Fruit fly (Drosophila melanogaster) whole organism, embryonic: Measurements from ENCODE around the gene Dredd.

Experiments used
- CG12155 ChIP-seq: fragments of 200-800 bp; sonication (Bioruptor generic); optimal IDR thresholded peaks from 3 replicates; lab custom pipeline; 2016; ENCODE audit warnings: missing biosample characterization, missing genetic modification characterization
- CG3995 ChIP-seq: fragments of 200-800 bp; sonication (Bioruptor generic); optimal IDR thresholded peaks from 3 replicates; lab custom pipeline; 2016; ENCODE audit warnings: missing biosample characterization, missing genetic modification characterization
- CG4820 ChIP-seq: fragments of 200-800 bp; sonication (Bioruptor generic); optimal IDR thresholded peaks from 3 replicates; lab custom pipeline; 2016; ENCODE audit warnings: missing biosample characterization, missing genetic modification characterization
- CHES-1-like ChIP-seq: fragments of 200-800 bp; sonication (Bioruptor generic); optimal IDR thresholded peaks from 2 replicates; lab custom pipeline; 2016; ENCODE audit warnings: missing biosample characterization, missing genetic modification characterization
- Sox100B ChIP-seq: fragments of 200-800 bp; sonication (Bioruptor generic); optimal IDR thresholded peaks from 3 replicates; lab custom pipeline; 2018; ENCODE audit warnings: missing biosample characterization, mild to moderate bottlenecking, missing genetic modification characterization
- TFAM ChIP-seq: fragments of 200-800 bp; sonication (Bioruptor generic); optimal IDR thresholded peaks from 2 replicates; lab custom pipeline; 2017; ENCODE audit warnings: missing biosample characterization, missing genetic modification characterization, inconsistent platforms
- amos ChIP-seq: fragments of 200-800 bp; sonication (Bioruptor generic); IDR thresholded peaks from 2 replicates; pipeline ENCODE4 v1.3.6; 2022; ENCODE audit warnings: missing biosample characterization, missing genetic modification characterization; ENCODE audit not compliant: partially characterized antibody
- odd ChIP-seq: fragments of 200-800 bp; sonication (Bioruptor generic); optimal IDR thresholded peaks from 2 replicates; lab custom pipeline; 2017; ENCODE audit warnings: missing biosample characterization, mild to moderate bottlenecking, missing genetic modification characterization
- repo ChIP-seq: fragments of 200-800 bp; sonication (Bioruptor generic); optimal IDR thresholded peaks from 2 replicates; lab custom pipeline; 2016; ENCODE audit warnings: missing biosample characterization, missing genetic modification characterization
- sens-2 ChIP-seq: fragments of 200-800 bp; sonication (Bioruptor generic); IDR thresholded peaks from 2 replicates; pipeline ENCODE4 v1.3.6; 2022; ENCODE audit warnings: missing biosample characterization, missing genetic modification characterization

dm6 chrX:590479-590878 lies 44.9 kb downstream of the Dredd start:
- TF ChIP-seq CG3995 (GFP tag; lab: Kevin White, UChicago) (no peak), repo (GFP tag; lab: Kevin White, UChicago) (no peak), odd (GFP tag; lab: Kevin White, UChicago) (no peak), TFAM (GFP tag; lab: Kevin White, UChicago) (no peak), CHES-1-like (GFP tag; lab: Kevin White, UChicago) (no peak), sens-2 (no peak), CG4820 (GFP tag; lab: Kevin White, UChicago) (no peak), Sox100B (no peak), CG12155 (no peak), amos (GFP tag; lab: Robert Waterston, UW) (no peak)
